Worm (Caenorhabditis elegans) whole organism, midembryonic: ENCODE measurements around the gene hrpu-1.

ENCODE experiments used
- T22C8.4 ChIP-seq: fragments of 200-800 bp; sonication (Bioruptor generic); IDR thresholded peaks from 2 replicates; pipeline ENCODE4 v1.3.6; 2022; ENCODE audit warnings: missing genetic modification characterization, missing compliant biosample characterization
- cog-1 ChIP-seq: sonication (generic microtip); optimal IDR thresholded peaks from 2 replicates; lab custom pipeline; 2016; ENCODE audit warnings: missing genetic modification characterization, missing compliant biosample characterization
- flt-1 ChIP-seq: fragments of 200-800 bp; sonication (Bioruptor generic); IDR thresholded peaks from 2 replicates; pipeline ENCODE4 v1.3.6; 2022; ENCODE audit warnings: missing genetic modification characterization, missing compliant biosample characterization
- klf-2 ChIP-seq: fragments of 200-800 bp; sonication (Bioruptor generic); conservative IDR thresholded peaks from 2 replicates; pipeline ENCODE4 v1.3.6; 2022; ENCODE audit warnings: missing genetic modification reagents, missing genetic modification characterization, missing compliant biosample characterization
- med-1 ChIP-seq: sonication (generic microtip); optimal IDR thresholded peaks from 2 replicates; lab custom pipeline; 2017; ENCODE audit warnings: missing genetic modification characterization, mild to moderate bottlenecking, missing compliant biosample characterization, antibody characterized with exemption, missing genetic modification reagents; ENCODE audit not compliant: insufficient read depth
- ref-1 ChIP-seq: fragments of 200-800 bp; sonication (Bioruptor generic); conservative IDR thresholded peaks from 2 replicates; pipeline ENCODE4 v1.3.6; 2022; ENCODE audit warnings: missing genetic modification reagents, missing genetic modification characterization, missing compliant biosample characterization
- tab-1 ChIP-seq: fragments of 200-800 bp; sonication (Bioruptor generic); IDR thresholded peaks from 2 replicates; pipeline ENCODE4 v1.3.6; 2022; ENCODE audit warnings: missing genetic modification characterization, missing compliant biosample characterization
- ztf-23 ChIP-seq: fragments of 200-800 bp; sonication (Bioruptor generic); IDR thresholded peaks from 2 replicates; pipeline ENCODE4 v1.3.6; 2022; ENCODE audit warnings: missing genetic modification reagents, missing genetic modification characterization, missing compliant biosample characterization
- ztf-29 ChIP-seq: fragments of 200-800 bp; sonication (Bioruptor generic); IDR thresholded peaks from 2 replicates; pipeline ENCODE4 v1.3.6; 2022; ENCODE audit warnings: missing genetic modification reagents, missing genetic modification characterization, missing compliant biosample characterization

Gene hrpu-1

DNA sequence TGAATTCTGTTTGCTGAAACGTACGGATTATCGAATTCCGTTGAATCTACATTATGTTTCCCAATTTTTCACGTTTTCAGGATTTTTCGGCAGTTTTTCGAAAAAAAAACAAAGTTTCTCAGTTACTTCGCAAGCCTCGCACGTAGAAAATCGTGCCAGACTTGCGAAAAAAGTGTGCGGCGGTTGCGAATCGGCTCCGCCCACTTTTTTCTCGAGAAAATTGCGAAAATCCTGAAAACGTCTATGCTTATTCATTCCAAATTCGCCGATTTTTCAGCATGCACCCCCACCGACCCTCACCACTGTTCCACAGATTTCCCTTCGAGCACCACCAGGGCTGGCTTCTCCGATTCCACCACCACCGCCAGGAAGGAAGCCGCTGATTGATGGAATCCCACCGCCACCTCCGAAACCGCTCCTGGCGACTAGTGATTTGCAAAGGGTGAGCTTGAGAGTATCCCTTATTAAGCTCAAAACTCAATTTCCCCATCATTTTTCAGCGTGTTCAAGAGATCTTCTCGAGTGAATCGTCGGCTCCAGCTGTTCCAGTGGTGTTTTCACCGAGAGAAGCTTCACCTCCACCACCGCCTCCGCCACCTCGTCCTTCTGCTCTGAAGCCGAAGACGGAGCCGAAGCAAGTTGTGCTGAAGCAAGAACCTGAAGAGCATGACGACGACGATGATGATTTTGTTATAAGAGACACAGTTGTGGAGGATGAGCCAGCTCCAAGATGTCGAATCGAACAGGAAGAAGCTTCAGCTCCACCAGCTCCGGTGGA lies 2.9 kb downstream of the hrpu-1 start:
- no peak for TF ChIP-seq cog-1 (tag; lab: Kevin White, UChicago)
- no peak for TF ChIP-seq ztf-23 (GFP tag; lab: Robert Waterston, UW)
- no peak for TF ChIP-seq klf-2 (GFP tag; lab: Robert Waterston, UW)
- no peak for TF ChIP-seq ref-1
- no peak for TF ChIP-seq ztf-29 (GFP tag; lab: Robert Waterston, UW)
- no peak for TF ChIP-seq T22C8.4 (GFP tag; lab: Robert Waterston, UW)
- TF ChIP-seq tab-1: no peak
- no peak for TF ChIP-seq med-1 (GFP tag; lab: Kevin White, UChicago)
- no peak for TF ChIP-seq flt-1

DNA sequence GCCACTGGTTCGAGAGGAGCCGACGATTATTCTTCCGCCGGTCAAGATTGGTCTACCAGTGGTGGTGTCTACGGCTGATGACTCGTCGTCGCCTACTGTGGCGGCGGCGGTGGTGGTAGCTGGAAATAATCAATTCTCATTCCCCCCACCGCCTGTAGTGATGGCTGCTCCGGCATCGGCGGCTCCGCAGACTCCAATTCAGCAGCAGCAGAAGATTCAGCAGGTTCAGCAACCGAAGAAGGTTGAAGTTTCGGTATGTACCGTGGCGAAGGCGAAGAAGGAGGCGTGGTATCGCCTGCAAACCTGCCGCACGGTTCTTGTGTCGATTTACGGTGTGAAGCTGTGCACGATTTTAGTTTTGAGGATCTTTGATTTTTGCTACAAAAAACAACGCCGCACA lies 6.7 kb downstream of the hrpu-1 start:
- TF ChIP-seq klf-2 (GFP tag; lab: Robert Waterston, UW) (no peak), med-1 (GFP tag; lab: Kevin White, UChicago) (no peak), flt-1 (no peak), ref-1 (no peak), tab-1 (no peak), ztf-29 (GFP tag; lab: Robert Waterston, UW) (no peak), T22C8.4 (GFP tag; lab: Robert Waterston, UW) (no peak), ztf-23 (GFP tag; lab: Robert Waterston, UW) (no peak), cog-1 (tag; lab: Kevin White, UChicago) (no peak)

- TF ChIP-seq ztf-23 (GFP tag; lab: Robert Waterston, UW): no peak
- no peak for TF ChIP-seq med-1 (GFP tag; lab: Kevin White, UChicago)
- 0 out of 2 replicates have a peak, but pooled peaks have one; percentile 29 for TF ChIP-seq klf-2 (GFP tag; lab: Robert Waterston, UW)
- peak; percentile 37; the same call in 1 of the 2 replicates for TF ChIP-seq flt-1
Measured at ce11 chrIV:15049288-15050094, 10.1 kb downstream of the hrpu-1 start.

DNA sequence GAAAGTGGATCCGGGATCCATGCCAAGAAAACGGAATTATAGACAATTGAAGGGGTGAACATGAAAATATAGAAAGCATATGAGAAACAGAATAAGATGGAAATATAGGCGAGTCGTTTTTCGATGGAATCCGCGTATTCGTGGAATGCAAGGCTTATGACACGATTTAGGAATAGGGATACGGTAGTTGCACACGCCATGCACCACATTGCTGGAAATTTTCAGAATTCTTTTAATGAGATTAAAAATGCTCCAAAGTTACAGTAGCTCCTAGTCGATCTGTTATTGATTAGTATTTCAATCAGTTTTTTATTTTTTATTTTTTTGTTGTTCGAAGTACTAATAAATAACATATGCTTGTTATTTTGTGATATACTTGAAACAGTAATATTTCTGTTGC lies 11.6 kb downstream of the hrpu-1 start:
- TF ChIP-seq ref-1 (no peak), med-1 (GFP tag; lab: Kevin White, UChicago) (no peak), tab-1 (no peak), cog-1 (tag; lab: Kevin White, UChicago) (no peak), ztf-23 (GFP tag; lab: Robert Waterston, UW) (no peak), klf-2 (GFP tag; lab: Robert Waterston, UW) (no peak), ztf-29 (GFP tag; lab: Robert Waterston, UW) (no peak), flt-1 (no peak), T22C8.4 (GFP tag; lab: Robert Waterston, UW) (no peak)

ce11 chrIV:15053271-15053670 lies 13.9 kb downstream of the hrpu-1 start, which contains the start of gene srt-47:
Gene srt-47 (minus strand): TSS chrIV:15053371.
- TF ChIP-seq T22C8.4 (GFP tag; lab: Robert Waterston, UW) (no peak), ztf-23 (GFP tag; lab: Robert Waterston, UW) (no peak), med-1 (GFP tag; lab: Kevin White, UChicago) (no peak)

- TF ChIP-seq tab-1: no peak
- no peak for TF ChIP-seq flt-1
Measured at ce11 chrIV:15056081-15056586, 16.7 kb downstream of the hrpu-1 start, which contains the start of gene Y41E3.19. Gene Y41E3.19 (plus strand): TSS chrIV:15056131.

- TF ChIP-seq tab-1 (no peak), flt-1 (no peak), klf-2 (GFP tag; lab: Robert Waterston, UW) (no peak), cog-1 (tag; lab: Kevin White, UChicago) (no peak), ztf-29 (GFP tag; lab: Robert Waterston, UW) (no peak), ztf-23 (GFP tag; lab: Robert Waterston, UW) (no peak), T22C8.4 (GFP tag; lab: Robert Waterston, UW) (no peak), med-1 (GFP tag; lab: Kevin White, UChicago) (no peak), ref-1 (no peak)
Measured at ce11 chrIV:15057994-15058393, 18.6 kb downstream of the hrpu-1 start, which contains the start of gene Y41E3.13. Gene Y41E3.13 (plus strand): TSS chrIV:15058294.

DNA sequence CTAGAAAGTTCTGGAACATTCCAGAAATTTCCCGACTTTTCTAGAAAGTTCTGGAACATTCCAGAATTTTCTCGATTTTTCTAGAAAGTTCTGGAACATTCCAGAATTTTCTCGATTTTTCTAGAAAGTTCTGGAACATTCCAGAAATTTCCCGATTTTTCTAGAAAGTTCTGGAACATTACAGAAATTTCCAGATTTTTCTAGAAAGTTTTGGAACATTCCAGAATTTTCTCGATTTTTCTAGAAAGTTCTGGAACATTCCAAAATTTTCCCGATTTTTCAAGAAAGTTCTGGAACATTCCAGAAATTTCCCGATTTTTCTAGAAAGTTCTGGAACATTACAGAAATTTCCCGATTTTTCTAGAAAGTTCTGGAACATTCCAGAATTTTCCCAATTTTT lies 19.7 kb downstream of the hrpu-1 start:
- TF ChIP-seq flt-1: peak; percentile 93

DNA sequence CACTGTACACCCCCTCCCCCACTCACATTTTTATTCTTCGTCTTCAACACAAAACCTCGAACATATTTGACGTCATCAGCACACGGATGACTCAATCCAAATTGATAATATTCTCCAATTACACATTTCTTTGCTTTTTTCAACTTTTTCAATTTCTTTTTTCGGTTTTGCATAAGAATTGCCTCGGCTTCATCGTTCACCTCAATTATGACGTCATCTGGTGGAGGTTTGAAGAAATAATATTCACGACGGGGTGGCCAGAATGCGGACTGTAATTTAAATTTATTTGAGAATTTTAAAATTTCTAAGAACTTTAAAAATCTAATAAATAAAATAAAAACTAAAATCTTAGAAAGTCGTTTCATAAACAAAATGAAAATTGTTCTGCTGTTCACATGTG lies 24.4 kb downstream of the hrpu-1 start:
- TF ChIP-seq ztf-23 (GFP tag; lab: Robert Waterston, UW): no peak
- TF ChIP-seq cog-1 (tag; lab: Kevin White, UChicago): no peak
- no peak for TF ChIP-seq ref-1
- TF ChIP-seq flt-1: no peak
- TF ChIP-seq ztf-29 (GFP tag; lab: Robert Waterston, UW): no peak
- TF ChIP-seq T22C8.4 (GFP tag; lab: Robert Waterston, UW): no peak
- no peak for TF ChIP-seq klf-2 (GFP tag; lab: Robert Waterston, UW)
- TF ChIP-seq med-1 (GFP tag; lab: Kevin White, UChicago): no peak
- no peak for TF ChIP-seq tab-1

DNA sequence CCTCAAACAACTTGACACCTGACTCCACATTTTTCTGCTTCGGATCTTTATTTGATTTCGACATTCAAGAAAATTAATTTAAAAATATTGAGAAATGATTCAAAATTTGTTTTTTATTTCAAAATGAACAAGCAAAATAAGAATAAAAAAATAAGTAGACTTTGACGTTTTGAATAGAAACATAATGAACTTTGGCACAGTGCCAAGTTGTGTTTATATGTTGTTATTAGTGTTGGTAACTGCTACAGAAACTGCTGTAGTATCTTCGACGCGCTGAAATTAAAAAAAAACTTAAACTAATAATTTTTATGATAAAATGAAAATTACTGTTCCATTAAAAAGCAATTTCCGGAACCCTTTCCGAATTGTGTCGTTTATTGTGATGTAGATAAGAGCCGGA lies 26.2 kb downstream of the hrpu-1 start, which contains the start of gene Y41E3.18:
Gene Y41E3.18, minus strand, starts transcription at position 101 of the 400 bp plus-strand sequence.
- TF ChIP-seq ztf-29 (GFP tag; lab: Robert Waterston, UW): no peak
- no peak for TF ChIP-seq ztf-23 (GFP tag; lab: Robert Waterston, UW)
- TF ChIP-seq tab-1: no peak
- TF ChIP-seq klf-2 (GFP tag; lab: Robert Waterston, UW): no peak
- no peak for TF ChIP-seq flt-1
- no peak for TF ChIP-seq med-1 (GFP tag; lab: Kevin White, UChicago)
- TF ChIP-seq ref-1: no peak
- TF ChIP-seq cog-1 (tag; lab: Kevin White, UChicago): no peak
- no peak for TF ChIP-seq T22C8.4 (GFP tag; lab: Robert Waterston, UW)
